Worm (Caenorhabditis elegans) whole organism, early embryonic: ENCODE data around the gene F44B9.10.

Source experiments
- B0310.2 ChIP-seq: sonication (generic microtip); optimal IDR thresholded peaks from 2 replicates; lab custom pipeline; 2016; ENCODE audit warnings: mild to moderate bottlenecking, missing genetic modification characterization, missing compliant biosample characterization
- F13C5.2 ChIP-seq: sonication (generic microtip); optimal IDR thresholded peaks from 2 replicates; lab custom pipeline; 2017; ENCODE audit warnings: mild to moderate bottlenecking, missing genetic modification characterization, inconsistent platforms, missing compliant biosample characterization
- aly-1 ChIP-seq: sonication (generic microtip); optimal IDR thresholded peaks from 2 replicates; lab custom pipeline; 2016; ENCODE audit warnings: missing genetic modification characterization, missing compliant biosample characterization
- ama-1 ChIP-seq: fragments of 150-350 bp; optimal IDR thresholded peaks from 2 replicates; lab custom pipeline; 2014
- ceh-13 ChIP-seq: fragments of 200-800 bp; sonication (Bioruptor generic); optimal IDR thresholded peaks from 2 replicates; lab custom pipeline; 2018; ENCODE audit warnings: mild to moderate bottlenecking, missing genetic modification characterization, missing compliant biosample characterization
- ceh-36 ChIP-seq: sonication (generic microtip); optimal IDR thresholded peaks from 2 replicates; lab custom pipeline; 2016; ENCODE audit warnings: missing genetic modification characterization, inconsistent platforms, missing compliant biosample characterization
- ets-7 ChIP-seq: sonication (generic microtip); optimal IDR thresholded peaks from 2 replicates; lab custom pipeline; 2016; ENCODE audit warnings: missing genotype, missing genetic modification characterization, missing compliant biosample characterization
- flt-1 ChIP-seq: fragments of 200-800 bp; sonication (Bioruptor generic); IDR thresholded peaks from 2 replicates; pipeline ENCODE4 v1.3.6; 2022; ENCODE audit warnings: missing genetic modification characterization, missing compliant biosample characterization
- hmbx-1 ChIP-seq: sonication (generic microtip); optimal IDR thresholded peaks from 2 replicates; lab custom pipeline; 2016; ENCODE audit warnings: mild to moderate bottlenecking, missing genetic modification characterization, missing compliant biosample characterization
- hmg-4 ChIP-seq: fragments of 200-800 bp; sonication (Bioruptor generic); optimal IDR thresholded peaks from 2 replicates; lab custom pipeline; 2018; ENCODE audit warnings: mild to moderate bottlenecking, missing genetic modification characterization, missing compliant biosample characterization
- hnd-1 ChIP-seq: sonication (generic microtip); optimal IDR thresholded peaks from 2 replicates; lab custom pipeline; 2016; ENCODE audit warnings: missing genetic modification characterization, missing compliant biosample characterization
- pes-1 ChIP-seq: fragments of 200-800 bp; sonication (Bioruptor generic); IDR thresholded peaks from 2 replicates; pipeline ENCODE4 v1.3.6; 2022; ENCODE audit warnings: missing genetic modification reagents, missing genetic modification characterization, missing compliant biosample characterization
- scrt-1 ChIP-seq: fragments of 200-800 bp; sonication (Bioruptor generic); IDR thresholded peaks from 2 replicates; pipeline ENCODE4 v1.3.6; 2022; ENCODE audit warnings: missing genetic modification characterization, missing compliant biosample characterization
- sea-1 ChIP-seq: fragments of 200-800 bp; sonication (Bioruptor generic); conservative IDR thresholded peaks from 2 replicates; pipeline ENCODE4 v1.3.6; 2022; ENCODE audit warnings: missing genetic modification characterization, missing compliant biosample characterization
- tbx-11 ChIP-seq: fragments of 200-800 bp; sonication (Bioruptor generic); IDR thresholded peaks from 2 replicates; pipeline ENCODE4 v1.3.6; 2022; ENCODE audit warnings: missing genetic modification characterization, missing compliant biosample characterization
- tbx-37 ChIP-seq: fragments of 200-800 bp; sonication (Bioruptor generic); conservative IDR thresholded peaks from 2 replicates; pipeline ENCODE4 v1.3.6; 2022; ENCODE audit warnings: missing genetic modification reagents, missing genetic modification characterization, missing compliant biosample characterization
- tra-4 ChIP-seq: sonication (generic microtip); optimal IDR thresholded peaks from 2 replicates; lab custom pipeline; 2017; ENCODE audit warnings: missing genetic modification characterization, missing compliant biosample characterization

The F44B9.10 gene

DNA sequence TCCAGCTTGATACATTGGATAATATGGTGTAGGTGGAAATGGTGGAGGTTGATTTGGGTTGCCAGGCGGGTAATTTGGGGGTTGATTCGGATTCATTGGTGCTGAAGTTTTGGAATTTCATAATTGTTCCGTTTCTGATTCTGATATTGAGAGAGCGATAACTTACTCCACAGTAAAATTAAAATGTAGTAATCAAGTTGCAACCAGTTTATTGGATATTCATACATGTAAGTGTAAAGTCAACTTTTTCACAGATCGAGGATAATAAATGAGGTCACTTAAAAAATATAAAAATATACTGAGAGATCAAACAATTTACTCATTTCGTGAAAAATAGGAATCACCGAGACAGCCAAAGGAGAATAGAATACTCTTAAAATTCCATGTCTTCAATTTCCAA lies 5.5 kb downstream of the F44B9.10 start, which contains the start of gene mdt-30:
mdt-30 (minus strand) TSS at position 101 of the 400 bp plus-strand sequence.
- TF ChIP-seq tbx-11 (no peak), scrt-1 (GFP tag; lab: Robert Waterston, UW) (no peak), ets-7 (tag; lab: Kevin White, UChicago) (no peak), tbx-37 (GFP tag; lab: Robert Waterston, UW) (no peak), aly-1 (tag; lab: Kevin White, UChicago) (no peak), pes-1 (GFP tag; lab: Robert Waterston, UW) (no peak), ceh-13 (GFP tag; lab: Kevin White, UChicago) (no peak), tra-4 (tag; lab: Kevin White, UChicago) (no peak), F13C5.2 (tag; lab: Kevin White, UChicago) (no peak), hmg-4 (GFP tag; lab: Kevin White, UChicago) (no peak)

DNA sequence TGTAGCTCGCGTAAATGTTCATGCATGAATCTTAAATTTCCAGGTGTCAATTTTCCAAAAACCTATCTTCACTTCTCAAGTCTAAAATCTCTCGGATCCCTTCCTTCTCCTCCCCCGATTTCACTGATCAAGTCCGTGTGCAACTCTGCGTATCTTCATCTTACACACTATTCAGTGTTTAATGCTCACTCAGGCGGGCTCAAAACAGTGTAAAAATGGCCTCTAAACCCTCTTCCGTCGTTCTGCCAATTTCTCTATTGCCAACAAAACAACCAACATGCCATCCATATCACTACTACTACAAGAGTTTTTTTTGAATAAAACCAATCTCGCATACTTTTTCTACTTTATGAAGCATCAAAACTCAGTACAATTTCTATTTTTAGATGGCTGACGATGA lies 11.4 kb downstream of the F44B9.10 start, which contains the start of gene F44B9.2:
F44B9.2 (plus strand) TSS at position 387 of the 400 bp plus-strand sequence.
- no peak for TF ChIP-seq pes-1 (GFP tag; lab: Robert Waterston, UW)
- no peak for TF ChIP-seq hnd-1 (tag; lab: Kevin White, UChicago)
- TF ChIP-seq tbx-37 (GFP tag; lab: Robert Waterston, UW), result no peak
- TF ChIP-seq flt-1 (GFP tag; lab: Robert Waterston, UW), result no peak
- no peak for TF ChIP-seq ama-1
- no peak for TF ChIP-seq ceh-36 (tag; lab: Kevin White, UChicago)
- no peak for TF ChIP-seq scrt-1 (GFP tag; lab: Robert Waterston, UW)
- no peak for TF ChIP-seq ceh-13 (GFP tag; lab: Kevin White, UChicago)
- no peak for TF ChIP-seq tbx-11
- TF ChIP-seq tra-4 (tag; lab: Kevin White, UChicago), result no peak
- no peak for TF ChIP-seq B0310.2 (tag; lab: Kevin White, UChicago)
- TF ChIP-seq F13C5.2 (tag; lab: Kevin White, UChicago), result no peak
- TF ChIP-seq ets-7 (tag; lab: Kevin White, UChicago), result no peak
- TF ChIP-seq hmg-4 (GFP tag; lab: Kevin White, UChicago), result no peak
- no peak for TF ChIP-seq aly-1 (tag; lab: Kevin White, UChicago)
- no peak for TF ChIP-seq hmbx-1
- no peak for TF ChIP-seq sea-1 (GFP tag; lab: Robert Waterston, UW)

DNA sequence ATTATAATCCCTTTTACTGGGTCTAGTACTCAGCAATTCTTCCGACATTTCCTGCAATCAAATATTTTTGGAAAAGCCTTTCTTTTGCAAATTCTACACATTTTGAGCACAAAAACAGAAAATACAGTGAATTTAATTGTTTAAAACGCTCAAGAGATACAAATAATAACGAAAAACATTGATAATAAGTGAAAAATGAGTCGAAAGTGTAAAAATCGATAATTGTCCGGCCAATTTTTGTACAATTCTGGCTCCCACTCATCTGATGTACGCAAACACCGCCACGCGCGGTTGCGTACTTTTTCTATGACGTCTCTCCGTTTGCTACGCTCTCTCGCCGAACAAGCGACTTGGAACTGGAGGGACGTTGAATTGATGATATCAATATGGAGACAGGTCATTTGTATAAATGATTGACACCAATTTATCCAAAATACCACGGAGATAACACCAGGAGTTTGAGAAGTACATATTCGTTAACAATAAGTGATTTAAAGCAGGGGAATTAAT lies 12.6 kb downstream of the F44B9.10 start, which contains the start of gene lin-36:
lin-36 (minus strand) TSS at position 51 of the 510 bp plus-strand sequence.
- TF ChIP-seq hnd-1 (tag; lab: Kevin White, UChicago) (no peak), hmbx-1 (no peak), F13C5.2 (tag; lab: Kevin White, UChicago) (peak; percentile 78), hmg-4 (GFP tag; lab: Kevin White, UChicago) (peak; percentile 26), pes-1 (GFP tag; lab: Robert Waterston, UW) (peak; percentile 57; the same call in 1 of the 2 replicates), ets-7 (tag; lab: Kevin White, UChicago) (no peak), tbx-37 (GFP tag; lab: Robert Waterston, UW) (no peak), flt-1 (GFP tag; lab: Robert Waterston, UW) (no peak), B0310.2 (tag; lab: Kevin White, UChicago) (no peak), sea-1 (GFP tag; lab: Robert Waterston, UW) (0 out of 2 replicates have a peak, but pooled peaks have one; percentile 11), aly-1 (tag; lab: Kevin White, UChicago) (no peak), tra-4 (tag; lab: Kevin White, UChicago) (no peak)

DNA sequence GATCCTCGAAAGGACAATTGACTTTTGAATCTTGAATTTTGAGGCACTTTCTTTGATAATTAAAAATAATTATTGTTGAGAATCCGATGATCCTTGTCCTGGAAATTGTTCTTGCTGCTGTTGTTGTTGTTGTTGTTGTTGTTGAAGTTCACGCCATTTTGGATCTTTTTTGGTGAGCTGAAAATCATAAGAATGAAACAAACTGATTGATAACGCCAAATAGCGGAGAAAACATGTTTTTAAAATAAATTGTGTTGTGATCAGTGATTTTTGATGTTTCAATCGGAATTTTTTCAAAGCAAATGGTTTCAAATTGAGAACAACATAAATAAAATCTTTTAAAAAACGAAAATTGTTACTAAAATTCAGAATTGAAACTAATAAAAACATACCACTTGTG lies 16.4 kb downstream of the F44B9.10 start:
- TF ChIP-seq F13C5.2 (tag; lab: Kevin White, UChicago) (no peak), ama-1 (no peak), scrt-1 (GFP tag; lab: Robert Waterston, UW) (no peak), ceh-36 (tag; lab: Kevin White, UChicago) (no peak), tbx-11 (no peak)

DNA sequence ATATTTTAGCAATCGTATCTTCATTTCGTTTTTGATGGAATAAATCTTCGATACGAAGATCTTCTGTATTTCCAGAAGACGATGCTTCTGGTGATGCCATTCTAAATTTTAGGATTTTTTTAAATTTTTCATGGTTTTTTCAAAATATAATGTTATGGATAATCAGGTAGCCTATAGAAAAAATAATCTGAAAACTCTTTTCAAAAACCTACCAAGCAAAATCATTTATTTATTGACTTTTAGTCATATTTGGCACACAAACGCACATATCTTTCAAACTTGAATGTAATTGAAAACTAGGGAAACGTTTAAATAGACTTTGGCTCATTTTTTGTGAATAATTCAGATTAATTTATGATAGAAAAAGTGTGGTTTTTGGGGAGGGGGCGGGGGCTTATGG lies 17.0 kb downstream of the F44B9.10 start, which contains the start of gene F44B9.5:
F44B9.5 (minus strand) TSS at position 101 of the 400 bp plus-strand sequence.
- TF ChIP-seq flt-1 (GFP tag; lab: Robert Waterston, UW) (no peak), scrt-1 (GFP tag; lab: Robert Waterston, UW) (no peak), hmg-4 (GFP tag; lab: Kevin White, UChicago) (no peak), sea-1 (GFP tag; lab: Robert Waterston, UW) (no peak), pes-1 (GFP tag; lab: Robert Waterston, UW) (no peak), B0310.2 (tag; lab: Kevin White, UChicago) (no peak), ceh-36 (tag; lab: Kevin White, UChicago) (no peak), hnd-1 (tag; lab: Kevin White, UChicago) (no peak), ceh-13 (GFP tag; lab: Kevin White, UChicago) (no peak), tbx-37 (GFP tag; lab: Robert Waterston, UW) (no peak)

- no peak for TF ChIP-seq hnd-1 (tag; lab: Kevin White, UChicago)
- no peak for TF ChIP-seq scrt-1 (GFP tag; lab: Robert Waterston, UW)
- TF ChIP-seq sea-1 (GFP tag; lab: Robert Waterston, UW), result no peak
- no peak for TF ChIP-seq tbx-37 (GFP tag; lab: Robert Waterston, UW)
- TF ChIP-seq flt-1 (GFP tag; lab: Robert Waterston, UW), result no peak
- TF ChIP-seq aly-1 (tag; lab: Kevin White, UChicago), result no peak
- TF ChIP-seq B0310.2 (tag; lab: Kevin White, UChicago), result no peak
- no peak for TF ChIP-seq tra-4 (tag; lab: Kevin White, UChicago)
- TF ChIP-seq F13C5.2 (tag; lab: Kevin White, UChicago), result no peak
- no peak for TF ChIP-seq ets-7 (tag; lab: Kevin White, UChicago)
- TF ChIP-seq ceh-36 (tag; lab: Kevin White, UChicago), result no peak
- no peak for TF ChIP-seq ceh-13 (GFP tag; lab: Kevin White, UChicago)
- no peak for TF ChIP-seq tbx-11
These were observed 19.9 kb downstream of the F44B9.10 start for ce11 chrIII:8013582-8013981.
